Worm (Caenorhabditis elegans) whole organism, midembryonic: Measurements from ENCODE around the gene B0250.18.

Experiments
- T22C8.4 ChIP-seq: fragments of 200-800 bp; sonication (Bioruptor generic); IDR thresholded peaks from 2 replicates; pipeline ENCODE4 v1.3.6; 2022; ENCODE audit warnings: missing genetic modification characterization, missing compliant biosample characterization
- cog-1 ChIP-seq: sonication (generic microtip); optimal IDR thresholded peaks from 2 replicates; lab custom pipeline; 2016; ENCODE audit warnings: missing genetic modification characterization, missing compliant biosample characterization
- flt-1 ChIP-seq: fragments of 200-800 bp; sonication (Bioruptor generic); IDR thresholded peaks from 2 replicates; pipeline ENCODE4 v1.3.6; 2022; ENCODE audit warnings: missing genetic modification characterization, missing compliant biosample characterization
- klf-2 ChIP-seq: fragments of 200-800 bp; sonication (Bioruptor generic); conservative IDR thresholded peaks from 2 replicates; pipeline ENCODE4 v1.3.6; 2022; ENCODE audit warnings: missing genetic modification reagents, missing genetic modification characterization, missing compliant biosample characterization
- med-1 ChIP-seq: sonication (generic microtip); optimal IDR thresholded peaks from 2 replicates; lab custom pipeline; 2017; ENCODE audit warnings: missing genetic modification characterization, mild to moderate bottlenecking, missing compliant biosample characterization, antibody characterized with exemption, missing genetic modification reagents; ENCODE audit not compliant: insufficient read depth
- ref-1 ChIP-seq: fragments of 200-800 bp; sonication (Bioruptor generic); conservative IDR thresholded peaks from 2 replicates; pipeline ENCODE4 v1.3.6; 2022; ENCODE audit warnings: missing genetic modification reagents, missing genetic modification characterization, missing compliant biosample characterization
- tab-1 ChIP-seq: fragments of 200-800 bp; sonication (Bioruptor generic); IDR thresholded peaks from 2 replicates; pipeline ENCODE4 v1.3.6; 2022; ENCODE audit warnings: missing genetic modification characterization, missing compliant biosample characterization
- ztf-23 ChIP-seq: fragments of 200-800 bp; sonication (Bioruptor generic); IDR thresholded peaks from 2 replicates; pipeline ENCODE4 v1.3.6; 2022; ENCODE audit warnings: missing genetic modification reagents, missing genetic modification characterization, missing compliant biosample characterization
- ztf-29 ChIP-seq: fragments of 200-800 bp; sonication (Bioruptor generic); IDR thresholded peaks from 2 replicates; pipeline ENCODE4 v1.3.6; 2022; ENCODE audit warnings: missing genetic modification reagents, missing genetic modification characterization, missing compliant biosample characterization

Gene B0250.18

DNA sequence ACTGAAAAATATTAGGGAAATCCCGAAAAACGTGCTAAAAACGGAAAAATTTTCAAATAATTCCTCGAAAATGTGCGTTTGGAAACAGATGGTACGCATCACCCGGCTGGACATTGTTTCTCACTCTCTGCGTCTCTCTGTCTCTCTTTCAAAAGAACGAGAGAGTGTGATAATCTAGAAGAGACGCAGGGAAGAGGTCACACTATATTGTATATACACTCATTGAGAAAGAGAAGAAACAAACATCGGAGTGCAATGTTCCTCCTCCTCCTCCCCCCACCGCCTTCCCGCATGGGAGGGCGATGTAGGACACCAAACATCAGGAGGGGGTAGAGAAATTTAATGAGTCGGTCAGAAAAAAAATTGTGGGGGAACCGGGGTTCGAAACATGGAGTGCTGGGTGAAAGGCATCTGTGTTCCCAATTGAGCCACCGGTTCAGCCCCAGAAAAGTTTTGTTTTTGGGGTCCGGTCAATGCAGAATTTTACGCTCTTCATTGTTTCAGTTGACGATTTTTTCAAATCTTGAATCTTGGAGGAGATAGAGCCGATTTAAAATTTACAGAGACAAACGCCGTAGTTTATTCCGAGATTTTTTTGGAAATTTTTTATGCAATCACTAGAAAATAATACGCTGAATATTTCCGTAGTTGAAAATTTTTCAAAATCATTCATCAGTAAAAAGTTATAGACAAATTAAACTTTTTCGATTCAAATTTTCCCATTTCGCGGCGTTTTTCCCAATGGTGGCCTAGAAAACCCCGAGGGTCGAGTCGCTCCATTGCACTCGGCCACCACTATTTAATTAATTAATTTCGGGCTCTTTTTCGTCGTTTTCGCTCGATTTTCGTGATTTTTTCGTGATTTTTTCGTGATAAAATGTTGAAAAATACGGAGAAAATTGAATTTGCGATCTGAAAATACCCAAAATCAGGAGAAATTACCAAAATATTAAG lies 36.2 kb downstream of the B0250.18 start:
- no peak for TF ChIP-seq klf-2 (GFP tag; lab: Robert Waterston, UW)
- TF ChIP-seq med-1 (GFP tag; lab: Kevin White, UChicago) = no peak
- TF ChIP-seq ztf-29 (GFP tag; lab: Robert Waterston, UW) = no peak
- TF ChIP-seq tab-1 (GFP tag; lab: Robert Waterston, UW) = no peak
- TF ChIP-seq ref-1 (GFP tag; lab: Robert Waterston, UW) = no peak
- TF ChIP-seq flt-1 = peak; percentile 45; the same call in 1 of the 2 replicates
- TF ChIP-seq cog-1 (tag; lab: Kevin White, UChicago) = peak; percentile 94
- TF ChIP-seq T22C8.4 (GFP tag; lab: Robert Waterston, UW) = no peak
- 0 out of 2 replicates have a peak, but pooled peaks have one; percentile 36 for TF ChIP-seq ztf-23 (GFP tag; lab: Robert Waterston, UW)

DNA sequence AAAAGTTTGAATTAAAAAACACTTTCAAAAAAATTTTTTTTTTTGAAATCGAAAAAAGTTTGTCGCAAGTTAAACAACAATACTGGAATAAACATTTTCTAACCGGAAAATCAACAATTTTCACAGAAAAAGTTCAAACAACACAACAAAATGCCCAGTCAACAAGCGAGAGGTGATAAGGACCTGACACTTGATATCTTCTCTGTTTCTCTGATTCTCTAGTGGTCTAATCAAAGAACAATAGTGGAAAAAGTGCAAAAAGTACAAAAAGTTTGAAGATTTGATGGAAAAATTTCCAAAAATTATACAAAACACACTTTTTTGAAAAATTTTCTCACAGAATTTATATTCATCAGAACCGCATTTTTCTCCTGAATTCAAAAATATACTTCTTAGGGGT lies 37.3 kb downstream of the B0250.18 start:
- no peak for TF ChIP-seq med-1 (GFP tag; lab: Kevin White, UChicago)
- no peak for TF ChIP-seq cog-1 (tag; lab: Kevin White, UChicago)
- no peak for TF ChIP-seq T22C8.4 (GFP tag; lab: Robert Waterston, UW)
- no peak for TF ChIP-seq ref-1 (GFP tag; lab: Robert Waterston, UW)
- no peak for TF ChIP-seq ztf-29 (GFP tag; lab: Robert Waterston, UW)
- TF ChIP-seq flt-1 = no peak
- no peak for TF ChIP-seq tab-1 (GFP tag; lab: Robert Waterston, UW)
- no peak for TF ChIP-seq ztf-23 (GFP tag; lab: Robert Waterston, UW)
- TF ChIP-seq klf-2 (GFP tag; lab: Robert Waterston, UW) = no peak

DNA sequence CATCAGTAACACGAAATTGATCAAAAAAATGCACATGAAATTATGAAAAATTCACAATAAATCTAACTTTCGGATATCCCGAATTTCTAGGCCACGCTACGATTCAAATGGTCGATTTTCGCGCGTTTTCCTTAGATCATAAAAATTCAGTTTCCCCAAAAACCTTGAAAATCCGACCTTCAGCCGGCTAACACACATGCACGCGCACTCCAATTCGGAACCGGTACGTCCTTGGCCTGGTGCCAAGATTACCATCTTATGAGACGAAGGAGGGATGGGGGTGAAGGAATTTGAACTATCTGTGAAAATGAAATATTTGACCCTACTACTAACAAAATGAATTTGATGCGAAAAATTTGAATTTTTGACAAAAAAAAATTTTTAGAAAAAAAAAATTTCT lies 38.0 kb downstream of the B0250.18 start:
- TF ChIP-seq cog-1 (tag; lab: Kevin White, UChicago) (no peak), tab-1 (GFP tag; lab: Robert Waterston, UW) (no peak), T22C8.4 (GFP tag; lab: Robert Waterston, UW) (no peak), ref-1 (GFP tag; lab: Robert Waterston, UW) (no peak), flt-1 (no peak), klf-2 (GFP tag; lab: Robert Waterston, UW) (no peak), ztf-23 (GFP tag; lab: Robert Waterston, UW) (no peak), med-1 (GFP tag; lab: Kevin White, UChicago) (no peak), ztf-29 (GFP tag; lab: Robert Waterston, UW) (no peak)

DNA sequence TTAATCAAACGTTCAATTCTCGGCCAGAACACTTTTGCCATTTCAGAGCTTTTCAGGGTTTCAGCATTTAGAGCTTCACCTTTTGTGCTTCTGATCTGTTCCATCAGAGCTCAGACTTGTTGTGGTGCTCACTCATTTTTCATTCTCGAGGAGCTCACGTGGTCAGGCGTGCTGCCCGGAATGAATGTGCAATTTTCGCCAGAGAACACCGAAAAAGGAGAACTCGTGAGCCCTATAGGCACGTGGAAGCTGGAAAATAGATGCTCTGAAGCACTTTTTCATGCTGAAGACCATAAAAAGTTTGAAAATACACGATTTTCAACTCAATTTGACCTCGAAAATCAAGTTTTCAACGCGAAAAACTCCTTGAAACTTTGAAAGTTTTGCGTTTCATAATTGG lies 41.1 kb downstream of the B0250.18 start:
- TF ChIP-seq flt-1 (no peak), ztf-23 (GFP tag; lab: Robert Waterston, UW) (no peak), T22C8.4 (GFP tag; lab: Robert Waterston, UW) (no peak), med-1 (GFP tag; lab: Kevin White, UChicago) (no peak), tab-1 (GFP tag; lab: Robert Waterston, UW) (no peak), klf-2 (GFP tag; lab: Robert Waterston, UW) (no peak), ref-1 (GFP tag; lab: Robert Waterston, UW) (no peak), ztf-29 (GFP tag; lab: Robert Waterston, UW) (no peak), cog-1 (tag; lab: Kevin White, UChicago) (no peak)

DNA sequence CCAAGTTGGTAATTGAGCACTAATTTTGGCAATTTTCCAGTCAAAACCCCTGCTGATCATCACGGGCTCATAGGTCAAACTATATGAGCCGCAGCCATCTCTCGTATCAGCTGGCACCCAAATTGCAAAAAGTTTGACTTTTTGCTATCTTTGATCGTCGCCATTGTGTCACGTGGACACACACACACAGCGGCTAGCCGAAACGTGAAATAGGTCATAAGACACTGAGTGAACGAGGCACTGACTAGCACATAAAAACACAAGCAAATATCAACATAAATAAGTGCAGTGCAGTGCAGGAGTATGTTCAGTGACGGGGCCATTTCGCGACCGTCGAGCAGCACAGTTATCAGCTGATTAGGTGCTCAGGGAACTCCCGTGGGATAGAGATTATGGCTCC lies 41.9 kb downstream of the B0250.18 start:
- TF ChIP-seq med-1 (GFP tag; lab: Kevin White, UChicago) = no peak
- no peak for TF ChIP-seq T22C8.4 (GFP tag; lab: Robert Waterston, UW)

DNA sequence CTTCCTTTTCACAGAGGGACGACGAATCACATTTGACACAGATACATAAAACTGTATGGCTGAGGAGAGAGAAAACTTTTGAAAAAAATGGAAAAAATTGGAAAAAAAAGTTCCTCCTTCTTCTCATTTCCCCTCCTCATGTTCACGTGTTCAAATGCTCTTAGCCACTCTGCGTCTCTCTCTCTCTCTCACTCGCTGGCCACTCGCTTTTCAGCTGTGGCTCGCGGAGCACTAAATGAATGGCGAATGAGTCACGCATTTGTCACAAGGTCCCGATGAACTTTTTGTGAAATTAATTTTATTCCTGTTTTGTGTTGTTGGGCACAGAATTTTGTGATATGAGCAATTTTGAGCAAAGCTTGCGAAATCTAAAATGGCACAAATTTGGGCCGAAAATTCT lies 42.9 kb downstream of the B0250.18 start:
- TF ChIP-seq ref-1 (GFP tag; lab: Robert Waterston, UW) = no peak
- TF ChIP-seq klf-2 (GFP tag; lab: Robert Waterston, UW) = no peak
- no peak for TF ChIP-seq med-1 (GFP tag; lab: Kevin White, UChicago)
- TF ChIP-seq ztf-29 (GFP tag; lab: Robert Waterston, UW) = no peak
- TF ChIP-seq ztf-23 (GFP tag; lab: Robert Waterston, UW) = no peak
- no peak for TF ChIP-seq flt-1
- no peak for TF ChIP-seq tab-1 (GFP tag; lab: Robert Waterston, UW)
- TF ChIP-seq cog-1 (tag; lab: Kevin White, UChicago) = no peak
- no peak for TF ChIP-seq T22C8.4 (GFP tag; lab: Robert Waterston, UW)

DNA sequence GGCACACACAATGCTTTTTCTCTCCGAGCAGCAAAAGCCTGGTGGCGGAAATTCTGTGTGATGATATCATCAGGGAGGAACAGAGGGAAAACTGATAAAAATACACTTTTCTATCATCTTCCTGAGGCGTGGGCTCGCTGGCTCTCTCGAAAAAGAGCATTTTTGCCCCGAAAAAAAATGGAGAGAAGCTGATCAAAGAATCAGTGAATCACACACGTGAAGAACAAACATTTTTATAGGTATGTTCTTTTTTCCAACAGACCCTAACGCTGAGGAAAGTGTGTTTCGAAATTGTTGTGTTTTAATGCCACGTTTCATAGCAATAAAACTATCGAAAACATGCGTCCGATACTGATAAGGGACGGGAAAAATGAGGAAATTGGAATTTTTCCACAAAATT lies 43.9 kb downstream of the B0250.18 start:
- TF ChIP-seq klf-2 (GFP tag; lab: Robert Waterston, UW) = no peak
- TF ChIP-seq cog-1 (tag; lab: Kevin White, UChicago) = no peak
- TF ChIP-seq ref-1 (GFP tag; lab: Robert Waterston, UW) = no peak
- TF ChIP-seq ztf-23 (GFP tag; lab: Robert Waterston, UW) = no peak
- TF ChIP-seq ztf-29 (GFP tag; lab: Robert Waterston, UW) = no peak

DNA sequence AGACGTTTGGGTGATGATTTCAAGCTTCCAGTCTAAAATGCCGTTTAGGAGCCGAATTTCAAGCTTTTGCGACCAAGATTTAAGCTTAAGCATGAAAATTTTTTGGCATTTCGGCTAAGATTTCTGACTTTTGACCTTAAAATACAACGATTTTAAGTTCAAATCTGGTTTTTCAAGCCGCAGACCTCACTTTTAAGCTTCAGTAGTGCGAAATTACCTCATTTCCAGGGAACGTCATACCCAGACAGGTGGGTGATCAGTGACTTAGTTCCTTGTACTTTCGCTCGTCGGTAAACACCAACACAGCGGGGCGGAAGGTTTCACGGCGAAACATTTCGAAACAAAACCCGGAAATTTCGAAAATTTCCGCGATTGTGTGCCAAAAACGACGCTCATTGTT lies 44.4 kb downstream of the B0250.18 start:
- TF ChIP-seq cog-1 (tag; lab: Kevin White, UChicago) (no peak), flt-1 (no peak), T22C8.4 (GFP tag; lab: Robert Waterston, UW) (no peak), tab-1 (GFP tag; lab: Robert Waterston, UW) (no peak), ref-1 (GFP tag; lab: Robert Waterston, UW) (no peak), ztf-23 (GFP tag; lab: Robert Waterston, UW) (no peak), klf-2 (GFP tag; lab: Robert Waterston, UW) (no peak), ztf-29 (GFP tag; lab: Robert Waterston, UW) (no peak), med-1 (GFP tag; lab: Kevin White, UChicago) (no peak)

DNA sequence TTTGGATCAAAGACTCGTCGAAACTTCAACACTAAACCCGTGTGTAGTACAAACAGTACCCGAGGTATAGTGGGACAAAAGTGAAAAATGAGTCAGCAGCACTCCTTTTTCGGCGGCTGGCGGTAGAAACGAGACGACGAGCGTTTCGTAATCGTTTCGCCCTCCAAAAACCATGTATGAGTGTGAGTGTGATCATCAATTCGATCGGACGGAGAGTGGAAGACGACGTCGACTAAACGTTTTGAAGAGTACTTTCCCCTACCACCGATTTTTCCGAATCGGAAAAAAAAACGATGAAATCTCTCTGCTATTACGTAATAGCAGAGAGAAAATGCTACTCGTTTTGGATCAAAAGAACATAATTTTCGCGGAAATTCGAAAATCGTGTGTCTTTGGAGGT lies 45.3 kb downstream of the B0250.18 start:
- no peak for TF ChIP-seq ztf-29 (GFP tag; lab: Robert Waterston, UW)
- TF ChIP-seq ref-1 (GFP tag; lab: Robert Waterston, UW) = no peak
- no peak for TF ChIP-seq ztf-23 (GFP tag; lab: Robert Waterston, UW)
- TF ChIP-seq T22C8.4 (GFP tag; lab: Robert Waterston, UW) = no peak
- no peak for TF ChIP-seq med-1 (GFP tag; lab: Kevin White, UChicago)
- TF ChIP-seq klf-2 (GFP tag; lab: Robert Waterston, UW) = no peak
- TF ChIP-seq flt-1 = no peak
- no peak for TF ChIP-seq tab-1 (GFP tag; lab: Robert Waterston, UW)
- no peak for TF ChIP-seq cog-1 (tag; lab: Kevin White, UChicago)
